Fruit fly (Drosophila melanogaster): ENCODE measurements around the gene ich.

- TF ChIP-seq Vsx2 (GFP tag; optimal IDR thresholded peaks at IDR 0.05; ENCODE audit: partially characterized antibody) (no peak), pan (optimal IDR thresholded peaks at IDR 0.05) (no peak)
Observed at dm6 chr3R:9010695-9011094, 47.9 kb upstream of the ich start.
